Worm (Caenorhabditis elegans): ENCODE data around the gene pph-2.

DNA sequence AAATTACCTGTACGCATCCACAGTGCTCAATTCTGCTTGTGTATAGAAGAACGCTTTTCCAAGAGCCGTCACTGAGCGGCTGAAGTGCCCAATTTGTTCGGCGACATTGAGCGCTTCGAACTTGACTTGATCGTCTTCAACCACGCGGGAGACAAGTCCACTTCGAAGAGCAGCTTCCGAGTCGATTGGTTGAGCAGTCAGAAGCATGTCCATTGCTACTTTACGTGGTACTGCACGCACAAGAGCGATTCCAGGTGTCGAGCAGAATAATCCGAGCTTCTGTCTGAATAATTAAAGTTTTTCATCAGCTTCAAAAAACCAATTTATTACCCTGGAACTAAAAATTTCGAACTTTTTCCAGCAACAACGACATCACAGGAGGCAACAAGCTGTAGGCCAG lies 22.1 kb downstream of the pph-2 start:
- TF ChIP-seq snpc-4 (tag; optimal IDR thresholded peaks at IDR 0.05): no peak
- TF ChIP-seq aly-2 (tag; optimal IDR thresholded peaks at IDR 0.05): no peak
- TF ChIP-seq lin-13 (GFP tag; optimal IDR thresholded peaks at IDR 0.05): no peak
- no peak for TF ChIP-seq nhr-11 (tag; optimal IDR thresholded peaks at IDR 0.05)
- TF ChIP-seq daf-12 (tag; optimal IDR thresholded peaks at IDR 0.05): no peak
